Worm (Caenorhabditis elegans) whole organism, young adult: ENCODE measurements around the gene micu-1.

Experiments used
- B0035.1 ChIP-seq: sonication (generic microtip); optimal IDR thresholded peaks from 2 replicates; lab custom pipeline; 2016; ENCODE audit warnings: missing genetic modification characterization, mild to moderate bottlenecking, missing compliant biosample characterization, missing genotype, missing genetic modification reagents
- B0261.1 ChIP-seq: sonication (generic microtip); optimal IDR thresholded peaks from 2 replicates; lab custom pipeline; 2016; ENCODE audit warnings: mild to moderate bottlenecking, missing genetic modification characterization, moderate library complexity, missing compliant biosample characterization
- F10E7.11 ChIP-seq: sonication (generic microtip); optimal IDR thresholded peaks from 2 replicates; lab custom pipeline; 2017; ENCODE audit warnings: mild to moderate bottlenecking, missing genetic modification characterization, moderate library complexity, missing compliant biosample characterization
- F22D6.2 ChIP-seq: sonication (generic microtip); optimal IDR thresholded peaks from 2 replicates; lab custom pipeline; 2016; ENCODE audit warnings: mild to moderate bottlenecking, missing genetic modification characterization, missing compliant biosample characterization
- F37B4.10 ChIP-seq: fragments of 200-800 bp; sonication (Bioruptor generic); IDR thresholded peaks from 2 replicates; pipeline ENCODE4 v1.3.6; 2022; ENCODE audit warnings: missing genetic modification characterization, missing compliant biosample characterization
- F57A8.1 ChIP-seq: fragments of 200-800 bp; sonication (Bioruptor generic); optimal IDR thresholded peaks from 2 replicates; lab custom pipeline; 2018; ENCODE audit warnings: mild to moderate bottlenecking, missing genetic modification characterization, moderate library complexity, missing compliant biosample characterization
- T07F8.4 ChIP-seq: sonication (generic microtip); optimal IDR thresholded peaks from 2 replicates; lab custom pipeline; 2016; ENCODE audit warnings: mild to moderate bottlenecking, missing genetic modification characterization, moderate library complexity, missing compliant biosample characterization
- Y53G8AR.9 ChIP-seq: fragments of 200-800 bp; sonication (Bioruptor generic); conservative IDR thresholded peaks from 2 replicates; pipeline ENCODE4 v1.3.6; 2022; ENCODE audit warnings: missing genetic modification reagents, missing genetic modification characterization, missing compliant biosample characterization
- Y79H2A.3 ChIP-seq: fragments of 200-800 bp; sonication (Bioruptor generic); conservative IDR thresholded peaks from 2 replicates; pipeline ENCODE4 v1.3.6; 2022; ENCODE audit warnings: missing genetic modification reagents, missing genetic modification characterization, missing compliant biosample characterization
- Y95B8A.8 ChIP-seq: fragments of 200-800 bp; sonication (Bioruptor generic); IDR thresholded peaks from 2 replicates; pipeline ENCODE4 v1.3.6; 2022; ENCODE audit warnings: missing genetic modification reagents, missing genetic modification characterization, missing compliant biosample characterization
- akir-1 ChIP-seq: fragments of 200-800 bp; sonication (Bioruptor generic); optimal IDR thresholded peaks from 2 replicates; lab custom pipeline; 2018; ENCODE audit warnings: mild to moderate bottlenecking, missing genetic modification characterization, moderate library complexity, missing compliant biosample characterization
- ama-1 ChIP-seq, 3 experiments: fragments of 150-350 bp in 1 of 3; sonication (generic microtip) in 2 of 3; optimal IDR thresholded peaks; 2 replicates each; lab custom pipeline; 2014 to 2018; ENCODE audit warnings: missing biosample characterization in 2 of 3, missing genetic modification characterization in 2 of 3, missing genetic modification reagents in 2 of 3
- aptf-2 ChIP-seq: fragments of 200-800 bp; sonication (Bioruptor generic); conservative IDR thresholded peaks from 2 replicates; pipeline ENCODE4 v1.3.6; 2022; ENCODE audit warnings: missing genetic modification reagents, missing genetic modification characterization, missing compliant biosample characterization
- attf-3 ChIP-seq: fragments of 200-800 bp; sonication (Bioruptor generic); conservative IDR thresholded peaks from 2 replicates; pipeline ENCODE4 v1.3.6; 2022; ENCODE audit warnings: missing genetic modification reagents, missing genetic modification characterization, missing compliant biosample characterization
- attf-5 ChIP-seq: fragments of 200-800 bp; sonication (Bioruptor generic); optimal IDR thresholded peaks from 2 replicates; lab custom pipeline; 2018; ENCODE audit warnings: mild to moderate bottlenecking, missing genetic modification characterization, missing compliant biosample characterization
- bed-2 ChIP-seq: fragments of 200-800 bp; sonication (Bioruptor generic); IDR thresholded peaks from 2 replicates; pipeline ENCODE4 v1.3.6; 2022; ENCODE audit warnings: missing genetic modification reagents, missing genetic modification characterization, missing compliant biosample characterization
- cebp-2 ChIP-seq: fragments of 200-800 bp; sonication (Bioruptor generic); IDR thresholded peaks from 2 replicates; pipeline ENCODE4 v1.3.6; 2022; ENCODE audit warnings: missing genetic modification characterization, missing compliant biosample characterization
- ceh-100 ChIP-seq: fragments of 200-800 bp; sonication (Bioruptor generic); IDR thresholded peaks from 2 replicates; pipeline ENCODE4 v1.3.6; 2022; ENCODE audit warnings: missing genetic modification reagents, missing genetic modification characterization, missing compliant biosample characterization
- ceh-27 ChIP-seq: fragments of 200-800 bp; sonication (Bioruptor generic); optimal IDR thresholded peaks from 2 replicates; lab custom pipeline; 2018; ENCODE audit warnings: mild to moderate bottlenecking, missing genetic modification characterization, moderate library complexity, missing compliant biosample characterization
- ceh-79 ChIP-seq: sonication (generic microtip); optimal IDR thresholded peaks from 2 replicates; lab custom pipeline; 2017; ENCODE audit warnings: mild to moderate bottlenecking, missing genetic modification characterization, missing compliant biosample characterization
- dpff-1 ChIP-seq: sonication (generic microtip); optimal IDR thresholded peaks from 2 replicates; lab custom pipeline; 2017; ENCODE audit warnings: mild to moderate bottlenecking, missing genetic modification characterization, missing compliant biosample characterization
- egl-44 ChIP-seq: fragments of 200-800 bp; sonication (Bioruptor generic); IDR thresholded peaks from 2 replicates; pipeline ENCODE4 v1.3.6; 2022; ENCODE audit warnings: missing genetic modification reagents, missing genetic modification characterization, missing compliant biosample characterization
- ets-4 ChIP-seq: fragments of 200-800 bp; sonication (Bioruptor generic); optimal IDR thresholded peaks from 2 replicates; lab custom pipeline; 2018; ENCODE audit warnings: mild to moderate bottlenecking, missing genetic modification characterization, missing compliant biosample characterization
- gei-17 ChIP-seq: fragments of 200-800 bp; sonication (Bioruptor generic); optimal IDR thresholded peaks from 2 replicates; lab custom pipeline; 2018; ENCODE audit warnings: mild to moderate bottlenecking, missing genetic modification characterization, missing compliant biosample characterization
- him-1 ChIP-seq: sonication (generic microtip); optimal IDR thresholded peaks from 2 replicates; lab custom pipeline; 2016; ENCODE audit warnings: missing genotype, missing genetic modification reagents, missing genetic modification characterization, missing compliant biosample characterization
- hlh-12 ChIP-seq: sonication (generic microtip); optimal IDR thresholded peaks from 2 replicates; lab custom pipeline; 2016; ENCODE audit warnings: missing genetic modification characterization, missing compliant biosample characterization
- hrde-1 ChIP-seq: sonication (generic microtip); optimal IDR thresholded peaks from 2 replicates; lab custom pipeline; 2016; ENCODE audit warnings: missing genetic modification characterization, mild to moderate bottlenecking, missing compliant biosample characterization, moderate library complexity, missing genotype, missing genetic modification reagents, borderline replicate concordance
- let-526 ChIP-seq: fragments of 200-800 bp; sonication (Bioruptor generic); IDR thresholded peaks from 2 replicates; pipeline ENCODE4 v1.3.6; 2022; ENCODE audit warnings: missing genetic modification reagents, missing genetic modification characterization, missing compliant biosample characterization
- lin-26 ChIP-seq: fragments of 200-800 bp; sonication (Bioruptor generic); IDR thresholded peaks from 2 replicates; pipeline ENCODE4 v1.3.6; 2022; ENCODE audit warnings: missing genetic modification reagents, missing genetic modification characterization, missing compliant biosample characterization
- lsl-1 ChIP-seq: fragments of 200-800 bp; sonication (Bioruptor generic); optimal IDR thresholded peaks from 2 replicates; lab custom pipeline; 2018; ENCODE audit warnings: mild to moderate bottlenecking, missing genetic modification characterization, moderate library complexity, missing compliant biosample characterization
- madf-3 ChIP-seq: fragments of 200-800 bp; sonication (Bioruptor generic); IDR thresholded peaks from 2 replicates; pipeline ENCODE4 v1.3.6; 2022; ENCODE audit warnings: missing genetic modification reagents, missing genetic modification characterization, missing compliant biosample characterization
- madf-6 ChIP-seq: fragments of 200-800 bp; sonication (Bioruptor generic); IDR thresholded peaks from 2 replicates; pipeline ENCODE4 v1.3.6; 2022; ENCODE audit warnings: missing genetic modification reagents, missing genetic modification characterization, missing compliant biosample characterization
- nfya-1 ChIP-seq: sonication (generic microtip); optimal IDR thresholded peaks from 2 replicates; lab custom pipeline; 2017; ENCODE audit warnings: antibody characterized with exemption, missing compliant biosample characterization, missing genetic modification characterization, borderline replicate concordance; ENCODE audit not compliant: insufficient read depth
- nfyb-1 ChIP-seq: fragments of 200-800 bp; sonication (Bioruptor generic); IDR thresholded peaks from 2 replicates; pipeline ENCODE4 v1.3.6; 2022; ENCODE audit warnings: missing genetic modification reagents, missing genetic modification characterization, missing compliant biosample characterization
- nhr-27 ChIP-seq: fragments of 200-800 bp; sonication (Bioruptor generic); optimal IDR thresholded peaks from 2 replicates; lab custom pipeline; 2018; ENCODE audit warnings: mild to moderate bottlenecking, missing genetic modification characterization, moderate library complexity, missing compliant biosample characterization
- nhr-90 ChIP-seq: sonication (generic microtip); optimal IDR thresholded peaks from 2 replicates; lab custom pipeline; 2016; ENCODE audit warnings: missing genotype, mild to moderate bottlenecking, missing genetic modification characterization, missing compliant biosample characterization
- pbrm-1 ChIP-seq: fragments of 200-800 bp; sonication (Bioruptor generic); IDR thresholded peaks from 2 replicates; pipeline ENCODE4 v1.3.6; 2022; ENCODE audit warnings: missing genetic modification reagents, missing genetic modification characterization, missing compliant biosample characterization
- rec-8 ChIP-seq, 2 experiments: sonication (generic microtip); optimal IDR thresholded peaks; 2 replicates each; lab custom pipeline; 2016; ENCODE audit warnings: mild to moderate bottlenecking in 2 of 2, missing genetic modification characterization in 2 of 2, missing genetic modification reagents in 2 of 2, missing genotype in 2 of 2, missing biosample characterization in 1 of 2, missing compliant biosample characterization in 1 of 2, moderate library complexity in 1 of 2
- sea-2 ChIP-seq: fragments of 200-800 bp; sonication (Bioruptor generic); IDR thresholded peaks from 2 replicates; pipeline ENCODE4 v1.3.6; 2022; ENCODE audit warnings: missing genetic modification characterization, missing compliant biosample characterization
- snpc-4 ChIP-seq, 5 experiments: fragments of 150-350 bp in 1 of 5; sonication (generic microtip) in 4 of 5; optimal IDR thresholded peaks; 2 replicates each; lab custom pipeline; 2014 to 2018; ENCODE audit warnings: missing genetic modification characterization in 5 of 5, missing biosample characterization in 3 of 5, antibody characterized with exemption in 2 of 5, mild to moderate bottlenecking in 2 of 5, missing compliant biosample characterization in 2 of 5, missing genotype in 2 of 5, moderate library complexity in 2 of 5, missing genetic modification reagents in 1 of 5
- somi-1 ChIP-seq: fragments of 200-800 bp; sonication (Bioruptor generic); optimal IDR thresholded peaks from 2 replicates; lab custom pipeline; 2018; ENCODE audit warnings: mild to moderate bottlenecking, missing genetic modification characterization, missing compliant biosample characterization
- tlf-1 ChIP-seq: fragments of 200-800 bp; sonication (Bioruptor generic); optimal IDR thresholded peaks from 2 replicates; lab custom pipeline; 2018; ENCODE audit warnings: mild to moderate bottlenecking, missing genetic modification characterization, missing compliant biosample characterization
- unc-62 ChIP-seq: fragments of 150-350 bp; optimal IDR thresholded peaks from 2 replicates; lab custom pipeline; 2014; ENCODE audit warnings: missing biosample characterization, missing genetic modification reagents, missing genetic modification characterization
- ztf-22 ChIP-seq: fragments of 200-800 bp; sonication (Bioruptor generic); optimal IDR thresholded peaks from 2 replicates; lab custom pipeline; 2018; ENCODE audit warnings: mild to moderate bottlenecking, missing genetic modification characterization, moderate library complexity, missing compliant biosample characterization
- ztf-26 ChIP-seq: sonication (generic microtip); optimal IDR thresholded peaks from 2 replicates; lab custom pipeline; 2017; ENCODE audit warnings: missing genetic modification characterization, missing compliant biosample characterization
- ztf-28 ChIP-seq: fragments of 200-800 bp; sonication (Bioruptor generic); IDR thresholded peaks from 2 replicates; pipeline ENCODE4 v1.3.6; 2022; ENCODE audit warnings: missing genetic modification reagents, missing genetic modification characterization, missing compliant biosample characterization
- ztf-3 ChIP-seq: fragments of 200-800 bp; sonication (Bioruptor generic); optimal IDR thresholded peaks from 2 replicates; lab custom pipeline; 2018; ENCODE audit warnings: mild to moderate bottlenecking, missing genetic modification characterization, missing compliant biosample characterization
- ztf-6 ChIP-seq: fragments of 200-800 bp; sonication (Bioruptor generic); IDR thresholded peaks from 2 replicates; pipeline ENCODE4 v1.3.6; 2022; ENCODE audit warnings: missing genetic modification reagents, missing genetic modification characterization, missing compliant biosample characterization

micu-1 gene

ce11 chrIV:13322429-13322828 is 24.7 kb downstream of the micu-1 start (continued):
- no peak for TF ChIP-seq snpc-4 (GFP tag; optimal IDR thresholded peaks at IDR 0.05; lab: Kevin White, UChicago)
- TF ChIP-seq snpc-4 (tag; optimal IDR thresholded peaks at IDR 0.05; lab: Kevin White, UChicago), result peak in 3 of 4 experiments; percentile 31 to 51 (median 42)
- TF ChIP-seq rec-8 (tag; optimal IDR thresholded peaks at IDR 0.05; lab: Kevin White, UChicago), result no peak
- TF ChIP-seq ceh-79, result no peak
- no peak for TF ChIP-seq akir-1
- TF ChIP-seq ztf-22, result peak; percentile 33
- no peak for TF ChIP-seq F37B4.10 (GFP tag; lab: Robert Waterston, UW)
- TF ChIP-seq dpff-1 (tag; lab: Kevin White, UChicago), result no peak
- no peak for TF ChIP-seq Y79H2A.3 (GFP tag; lab: Robert Waterston, UW)
- no peak for TF ChIP-seq madf-3 (GFP tag; lab: Robert Waterston, UW)
- no peak for TF ChIP-seq pbrm-1 (GFP tag; lab: Robert Waterston, UW)
- TF ChIP-seq F10E7.11 (tag; lab: Kevin White, UChicago), result no peak
- TF ChIP-seq nhr-90 (tag; lab: Kevin White, UChicago), result no peak
- TF ChIP-seq ztf-26, result peak; percentile 51
- TF ChIP-seq F57A8.1, result no peak
- TF ChIP-seq lin-26, result peak; percentile 44; the same call in 1 of the 2 replicates
- TF ChIP-seq ztf-28 (GFP tag; lab: Robert Waterston, UW), result no peak
- no peak for TF ChIP-seq ztf-3
- TF ChIP-seq tlf-1 (GFP tag; lab: Kevin White, UChicago), result peak; percentile 64
- TF ChIP-seq let-526 (GFP tag; lab: Robert Waterston, UW), result no peak
- peak; percentile 60; the same call in 1 of the 2 replicates for TF ChIP-seq Y53G8AR.9
- no peak for TF ChIP-seq ztf-6 (GFP tag; lab: Robert Waterston, UW)
- TF ChIP-seq nfya-1 (tag; lab: Kevin White, UChicago), result no peak
- TF ChIP-seq cebp-2 (GFP tag; lab: Robert Waterston, UW), result no peak
- peak; percentile 79 for TF ChIP-seq nfyb-1 (GFP tag; lab: Robert Waterston, UW)
- no peak for TF ChIP-seq lsl-1 (GFP tag; lab: Kevin White, UChicago)
- no peak for TF ChIP-seq sea-2 (GFP tag; lab: Robert Waterston, UW)
- TF ChIP-seq F22D6.2 (tag; lab: Kevin White, UChicago), result no peak
- no peak for TF ChIP-seq ama-1 (optimal IDR thresholded peaks at IDR 0.05; lab: Kevin White, UChicago)
- TF ChIP-seq ama-1 (GFP tag; optimal IDR thresholded peaks at IDR 0.05; lab: Kevin White, UChicago), result no peak
- TF ChIP-seq hrde-1 (tag; lab: Kevin White, UChicago), result no peak
- peak; percentile 49 for TF ChIP-seq ets-4
- TF ChIP-seq somi-1 (GFP tag; lab: Kevin White, UChicago), result peak; percentile 41
- TF ChIP-seq B0035.1, result no peak
- TF ChIP-seq T07F8.4 (tag; lab: Kevin White, UChicago), result no peak
- 0 out of 2 replicates have a peak, but pooled peaks have one; percentile 47 for TF ChIP-seq egl-44
- no peak for TF ChIP-seq madf-6 (GFP tag; lab: Robert Waterston, UW)
- peak; percentile 77 for TF ChIP-seq attf-5 (GFP tag; lab: Kevin White, UChicago)
- TF ChIP-seq attf-3 (GFP tag; lab: Robert Waterston, UW), result no peak
- TF ChIP-seq gei-17 (GFP tag; lab: Kevin White, UChicago), result peak; percentile 24
- no peak for TF ChIP-seq unc-62
- no peak for TF ChIP-seq Y95B8A.8
- no peak for TF ChIP-seq B0261.1
- no peak for TF ChIP-seq aptf-2 (GFP tag; lab: Robert Waterston, UW)
- TF ChIP-seq bed-2 (GFP tag; lab: Robert Waterston, UW), result no peak
- no peak for TF ChIP-seq nhr-27 (tag; lab: Kevin White, UChicago)
- no peak for TF ChIP-seq hlh-12 (tag; lab: Kevin White, UChicago)
- peak; percentile 21 for TF ChIP-seq ceh-27 (GFP tag; lab: Kevin White, UChicago)
- TF ChIP-seq him-1 (tag; lab: Kevin White, UChicago), result no peak
- no peak for TF ChIP-seq ceh-100 (GFP tag; lab: Robert Waterston, UW)
